Worm (Caenorhabditis elegans): ENCODE measurements around the gene C35D10.5.

- TF ChIP-seq pha-4 (GFP tag; IDR thresholded peaks at IDR 0.05) (no peak), pha-4 (tag; optimal IDR thresholded peaks at IDR 0.05) (no peak), fkh-10 (GFP tag; optimal IDR thresholded peaks at IDR 0.05) (no peak), rbr-2 (tag; optimal IDR thresholded peaks at IDR 0.05) (no peak)
These were observed 8.3 kb downstream of the C35D10.5 start, which contains the start of gene gipc-1 for ce11 chrIII:4870478-4870877.

Data from whole organism, L4 larva.